Worm (Caenorhabditis elegans) whole organism, L1 larva: ENCODE data around the gene pin-2.

Source experiments
- F16B12.6 ChIP-seq: fragments of 150-350 bp; optimal IDR thresholded peaks from 2 replicates; lab custom pipeline; 2014; ENCODE audit warnings: missing biosample characterization, missing genetic modification characterization
- Y116A8C.19 ChIP-seq: sonication (generic microtip); optimal IDR thresholded peaks from 2 replicates; lab custom pipeline; 2016; ENCODE audit warnings: missing compliant biosample characterization, missing genetic modification characterization, borderline replicate concordance
- ama-1 ChIP-seq: fragments of 150-350 bp; optimal IDR thresholded peaks from 2 replicates; lab custom pipeline; 2014
- ceh-63 ChIP-seq: fragments of 200-800 bp; sonication (Bioruptor generic); optimal IDR thresholded peaks from 2 replicates; lab custom pipeline; 2018; ENCODE audit warnings: mild to moderate bottlenecking, missing genetic modification characterization, missing compliant biosample characterization
- ceh-8 ChIP-seq: fragments of 200-800 bp; sonication (Bioruptor generic); optimal IDR thresholded peaks from 2 replicates; lab custom pipeline; 2018; ENCODE audit warnings: mild to moderate bottlenecking, missing genetic modification characterization, moderate library complexity, missing compliant biosample characterization
- lin-13 ChIP-seq: fragments of 150-350 bp; optimal IDR thresholded peaks from 2 replicates; lab custom pipeline; 2014; ENCODE audit warnings: missing biosample characterization, missing genetic modification reagents, missing genetic modification characterization
- lin-35 ChIP-seq, 2 experiments: fragments of 150-350 bp; optimal IDR thresholded peaks; 2 replicates each; lab custom pipeline; 2014; ENCODE audit warnings: missing biosample characterization in 2 of 2, missing genetic modification characterization in 2 of 2, missing genetic modification reagents in 2 of 2
- mep-1 ChIP-seq: fragments of 150-350 bp; optimal IDR thresholded peaks from 2 replicates; lab custom pipeline; 2014; ENCODE audit warnings: missing biosample characterization, missing genetic modification characterization
- nhr-19 ChIP-seq: fragments of 200-800 bp; sonication (Bioruptor generic); conservative IDR thresholded peaks from 2 replicates; pipeline ENCODE4 v1.3.6; 2022; ENCODE audit warnings: missing genetic modification characterization, missing compliant biosample characterization
- nhr-77 ChIP-seq: fragments of 150-350 bp; optimal IDR thresholded peaks from 2 replicates; lab custom pipeline; 2014; ENCODE audit warnings: missing biosample characterization, missing genetic modification characterization
- skn-1 ChIP-seq: fragments of 150-350 bp; optimal IDR thresholded peaks from 2 replicates; lab custom pipeline; 2014; ENCODE audit warnings: missing biosample characterization, missing genetic modification characterization
- sox-4 ChIP-seq: sonication (generic microtip); optimal IDR thresholded peaks from 2 replicates; lab custom pipeline; 2016; ENCODE audit warnings: missing genetic modification characterization, missing compliant biosample characterization
- sup-37 ChIP-seq: fragments of 200-800 bp; sonication (Bioruptor generic); optimal IDR thresholded peaks from 2 replicates; lab custom pipeline; 2018; ENCODE audit warnings: mild to moderate bottlenecking, missing genetic modification characterization, missing compliant biosample characterization
- ztf-4 ChIP-seq: fragments of 150-350 bp; optimal IDR thresholded peaks from 2 replicates; lab custom pipeline; 2014; ENCODE audit warnings: missing biosample characterization, missing genetic modification characterization

ce11 chrIV:12790871-12791270 is 2.8 kb upstream of the pin-2 start, which contains the start of gene F07C6.2:
- TF ChIP-seq lin-13 (GFP tag; lab: Kevin White, UChicago) (no peak), skn-1 (no peak), mep-1 (tag; lab: Kevin White, UChicago) (no peak), nhr-19 (GFP tag; lab: Robert Waterston, UW) (no peak), ztf-4 (no peak), Y116A8C.19 (tag; lab: Kevin White, UChicago) (no peak), nhr-77 (tag; lab: Kevin White, UChicago) (no peak), lin-35 (GFP tag; optimal IDR thresholded peaks at IDR 0.05; lab: Kevin White, UChicago) (no peak), ama-1 (lab: Kevin White, UChicago) (no peak), ceh-8 (GFP tag; lab: Kevin White, UChicago) (no peak), sup-37 (GFP tag; lab: Kevin White, UChicago) (no peak), ceh-63 (no peak), F16B12.6 (tag; lab: Kevin White, UChicago) (no peak), sox-4 (tag; lab: Kevin White, UChicago) (no peak)
